Worm (Caenorhabditis elegans): ENCODE data around the gene F56A8.3.

Gene F56A8.3

DNA sequence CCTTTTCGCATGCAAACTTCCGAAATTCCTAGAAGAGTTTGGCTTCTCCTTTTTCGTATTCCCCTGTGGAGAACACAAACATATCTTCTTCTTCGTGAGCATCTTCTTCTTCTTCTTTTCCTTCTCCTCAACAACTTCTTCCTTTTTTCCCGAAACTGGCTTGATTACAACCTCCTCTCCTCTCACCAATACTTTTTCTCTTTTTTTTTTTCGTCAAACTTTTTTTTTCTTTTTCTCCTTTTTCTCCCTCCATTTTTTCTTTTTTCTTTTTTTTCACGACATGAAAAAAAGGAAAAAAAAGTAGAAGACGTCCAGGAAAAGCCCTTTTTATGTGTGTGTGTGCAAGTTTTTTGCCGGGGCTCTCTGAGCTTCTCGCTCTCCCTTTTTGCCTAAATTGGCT lies 14.2 kb downstream of the F56A8.3 start:
- TF ChIP-seq nfya-1 (tag; optimal IDR thresholded peaks at IDR 0.05; ENCODE audit: insufficient read depth) (peak; percentile 64), lsy-12 (tag; optimal IDR thresholded peaks at IDR 0.05) (no peak), lin-39 (tag; optimal IDR thresholded peaks at IDR 0.05) (peak; percentile 23), elt-3 (tag; optimal IDR thresholded peaks at IDR 0.05) (no peak), fkh-10 (GFP tag; optimal IDR thresholded peaks at IDR 0.05) (peak; percentile 62)

DNA sequence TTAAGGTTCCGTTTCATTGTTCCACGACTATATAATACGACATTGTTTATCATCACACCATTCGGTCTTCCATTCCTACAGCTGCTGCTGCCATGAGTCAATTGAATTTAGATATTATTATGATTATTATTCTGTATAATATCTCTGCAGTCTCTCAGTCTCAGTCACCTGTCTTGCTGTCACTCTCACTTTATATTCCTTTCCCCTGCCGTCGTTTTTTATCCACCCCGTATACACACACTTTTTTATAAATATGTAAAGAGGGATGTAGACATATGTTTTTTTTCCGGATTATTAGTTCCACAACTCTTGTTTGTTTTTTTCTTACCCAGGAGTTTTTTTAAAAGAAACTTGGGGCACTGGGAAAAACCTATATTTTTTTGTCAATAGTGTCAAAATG lies 15.5 kb downstream of the F56A8.3 start:
- TF ChIP-seq ceh-28 (tag; optimal IDR thresholded peaks at IDR 0.05) (no peak), aly-2 (tag; optimal IDR thresholded peaks at IDR 0.05) (no peak), ceh-9 (tag; optimal IDR thresholded peaks at IDR 0.05) (no peak), skn-1 (tag; optimal IDR thresholded peaks at IDR 0.05) (no peak), nhr-28 (tag; optimal IDR thresholded peaks at IDR 0.05) (no peak), lsy-12 (tag; optimal IDR thresholded peaks at IDR 0.05) (no peak), R02D3.7 (tag; optimal IDR thresholded peaks at IDR 0.05) (no peak), egl-27 (tag; optimal IDR thresholded peaks at IDR 0.05) (no peak), fos-1 (tag; optimal IDR thresholded peaks at IDR 0.05) (no peak), ama-1 (optimal IDR thresholded peaks at IDR 0.05) (no peak), jun-1 (tag; optimal IDR thresholded peaks at IDR 0.05) (no peak), egl-5 (tag; optimal IDR thresholded peaks at IDR 0.05) (no peak), elt-1 (tag; optimal IDR thresholded peaks at IDR 0.05) (no peak), unc-39 (tag; optimal IDR thresholded peaks at IDR 0.05) (no peak), sea-2 (GFP tag; optimal IDR thresholded peaks at IDR 0.05) (no peak), pha-4 (tag; optimal IDR thresholded peaks at IDR 0.05) (no peak)

DNA sequence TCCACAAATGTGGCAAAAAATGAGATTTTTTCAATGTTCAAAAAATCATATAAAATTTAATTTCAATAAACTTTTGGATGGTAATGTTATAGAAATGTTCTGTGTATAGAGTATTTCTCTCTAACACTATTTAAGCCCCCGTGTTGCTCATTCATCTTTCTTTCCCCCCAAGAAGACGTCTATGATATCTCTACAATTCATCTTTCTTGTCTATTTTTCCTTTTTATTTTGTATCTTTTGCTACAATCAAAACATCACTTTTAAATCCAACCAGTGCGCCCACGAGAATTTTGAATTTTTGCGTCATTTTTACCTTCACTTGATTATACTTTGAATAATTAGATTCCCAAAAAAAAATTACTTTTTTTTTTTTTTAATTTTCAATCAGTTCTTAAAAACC lies 16.1 kb downstream of the F56A8.3 start:
- TF ChIP-seq elt-1 (tag; optimal IDR thresholded peaks at IDR 0.05) = peak; percentile 88
- no peak for TF ChIP-seq mml-1 (tag; optimal IDR thresholded peaks at IDR 0.05)

DNA sequence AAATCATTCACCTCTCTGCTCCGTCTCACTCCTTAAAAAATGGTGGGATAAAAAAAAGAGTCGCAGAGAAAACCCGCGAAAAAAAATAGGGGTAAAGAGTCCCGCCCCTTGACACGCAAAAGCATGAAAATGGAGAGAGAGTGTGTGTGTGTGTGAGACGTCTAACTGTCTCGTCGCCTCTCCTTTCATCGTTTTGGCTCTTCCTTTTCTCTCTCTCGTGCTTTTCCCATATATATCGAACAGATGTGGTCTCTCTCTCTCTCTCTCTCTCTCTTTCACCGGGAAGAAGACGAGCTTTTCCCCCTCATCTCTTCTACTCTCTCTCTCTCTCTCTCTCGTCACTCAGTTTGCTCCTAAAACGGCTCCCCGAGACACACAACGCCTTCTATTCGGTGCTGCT lies 19.1 kb downstream of the F56A8.3 start:
- TF ChIP-seq nhr-12 (tag; optimal IDR thresholded peaks at IDR 0.05) (no peak), eor-1 (tag; optimal IDR thresholded peaks at IDR 0.05) (no peak), nhr-237 (tag; optimal IDR thresholded peaks at IDR 0.05) (no peak), tbx-2 (tag; optimal IDR thresholded peaks at IDR 0.05) (peak; percentile 58), elt-2 (tag; optimal IDR thresholded peaks at IDR 0.05) (peak; percentile 48), nhr-67 (tag; optimal IDR thresholded peaks at IDR 0.05) (no peak), unc-62 (GFP tag; optimal IDR thresholded peaks at IDR 0.05) (peak; percentile 50), nhr-23 (tag; optimal IDR thresholded peaks at IDR 0.05) (no peak), nhr-11 (tag; optimal IDR thresholded peaks at IDR 0.05) (peak; percentile 55), egl-27 (tag; optimal IDR thresholded peaks at IDR 0.05) (no peak), pha-4 (tag; optimal IDR thresholded peaks at IDR 0.05) (peak; percentile 27), elt-1 (tag; optimal IDR thresholded peaks at IDR 0.05) (peak; percentile 21), nhr-77 (tag; optimal IDR thresholded peaks at IDR 0.05) (no peak), nhr-25 (tag; optimal IDR thresholded peaks at IDR 0.05) (no peak), lin-15B (tag; optimal IDR thresholded peaks at IDR 0.05) (peak; percentile 32), egl-5 (tag; optimal IDR thresholded peaks at IDR 0.05) (no peak), mml-1 (tag; optimal IDR thresholded peaks at IDR 0.05) (no peak), lin-39 (tag; optimal IDR thresholded peaks at IDR 0.05) (peak; percentile 90), R02D3.7 (tag; optimal IDR thresholded peaks at IDR 0.05) (peak; percentile 32), pqm-1 (tag; optimal IDR thresholded peaks at IDR 0.05) (peak; percentile 53), ztf-11 (tag; optimal IDR thresholded peaks at IDR 0.05) (no peak), elt-3 (tag; optimal IDR thresholded peaks at IDR 0.05) (no peak), lsy-12 (tag; optimal IDR thresholded peaks at IDR 0.05) (peak; percentile 58), ztf-4 (tag; optimal IDR thresholded peaks at IDR 0.05) (no peak), ceh-9 (tag; optimal IDR thresholded peaks at IDR 0.05) (no peak), sea-2 (GFP tag; optimal IDR thresholded peaks at IDR 0.05) (no peak), snpc-4 (tag; optimal IDR thresholded peaks at IDR 0.05) (peak; percentile 43), ceh-28 (tag; optimal IDR thresholded peaks at IDR 0.05) (peak; percentile 55), fos-1 (tag; optimal IDR thresholded peaks at IDR 0.05) (no peak), unc-39 (tag; optimal IDR thresholded peaks at IDR 0.05) (no peak), zag-1 (tag; optimal IDR thresholded peaks at IDR 0.05) (no peak), ama-1 (optimal IDR thresholded peaks at IDR 0.05) (no peak), nhr-28 (tag; optimal IDR thresholded peaks at IDR 0.05) (no peak), ceh-82 (tag; optimal IDR thresholded peaks at IDR 0.05) (no peak), daf-12 (tag; optimal IDR thresholded peaks at IDR 0.05) (no peak), mdl-1 (tag; optimal IDR thresholded peaks at IDR 0.05) (peak; percentile 27), skn-1 (tag; optimal IDR thresholded peaks at IDR 0.05) (peak; percentile 69), fkh-10 (GFP tag; optimal IDR thresholded peaks at IDR 0.05) (peak; percentile 66), fkh-2 (tag; optimal IDR thresholded peaks at IDR 0.05) (no peak), nfya-1 (tag; optimal IDR thresholded peaks at IDR 0.05; ENCODE audit: insufficient read depth) (peak; percentile 74), hmg-11 (tag; optimal IDR thresholded peaks at IDR 0.05) (peak; percentile 94), jun-1 (tag; optimal IDR thresholded peaks at IDR 0.05) (peak; percentile 37), aly-2 (tag; optimal IDR thresholded peaks at IDR 0.05) (no peak), nhr-76 (tag; optimal IDR thresholded peaks at IDR 0.05) (no peak)

Measured in whole organism, L3 larva.